Worm (Caenorhabditis elegans) whole organism, young adult: ENCODE data around the gene C16C10.13.

Source experiments
- F57A8.1 ChIP-seq: fragments of 200-800 bp; sonication (Bioruptor generic); optimal IDR thresholded peaks from 2 replicates; lab custom pipeline; 2018; ENCODE audit warnings: mild to moderate bottlenecking, missing genetic modification characterization, moderate library complexity, missing compliant biosample characterization
- ama-1 ChIP-seq, 3 experiments: fragments of 150-350 bp in 1 of 3; sonication (generic microtip) in 2 of 3; optimal IDR thresholded peaks; 2 replicates each; lab custom pipeline; 2014 to 2018; ENCODE audit warnings: missing biosample characterization in 2 of 3, missing genetic modification characterization in 2 of 3, missing genetic modification reagents in 2 of 3
- efl-1 ChIP-seq: fragments of 150-350 bp; optimal IDR thresholded peaks from 2 replicates; lab custom pipeline; 2014; ENCODE audit warnings: missing biosample characterization, missing genetic modification reagents, missing genetic modification characterization
- hlh-26 ChIP-seq: fragments of 200-800 bp; sonication (Bioruptor generic); conservative IDR thresholded peaks from 2 replicates; pipeline ENCODE4 v1.3.6; 2022; ENCODE audit warnings: missing genetic modification reagents, missing genetic modification characterization, missing compliant biosample characterization
- madf-10 ChIP-seq: sonication (generic microtip); optimal IDR thresholded peaks from 2 replicates; lab custom pipeline; 2016; ENCODE audit warnings: mild to moderate bottlenecking, missing genetic modification characterization, missing compliant biosample characterization
- nhr-90 ChIP-seq: sonication (generic microtip); optimal IDR thresholded peaks from 2 replicates; lab custom pipeline; 2016; ENCODE audit warnings: missing genotype, mild to moderate bottlenecking, missing genetic modification characterization, missing compliant biosample characterization
- sea-2 ChIP-seq: fragments of 200-800 bp; sonication (Bioruptor generic); IDR thresholded peaks from 2 replicates; pipeline ENCODE4 v1.3.6; 2022; ENCODE audit warnings: missing genetic modification characterization, missing compliant biosample characterization

DNA sequence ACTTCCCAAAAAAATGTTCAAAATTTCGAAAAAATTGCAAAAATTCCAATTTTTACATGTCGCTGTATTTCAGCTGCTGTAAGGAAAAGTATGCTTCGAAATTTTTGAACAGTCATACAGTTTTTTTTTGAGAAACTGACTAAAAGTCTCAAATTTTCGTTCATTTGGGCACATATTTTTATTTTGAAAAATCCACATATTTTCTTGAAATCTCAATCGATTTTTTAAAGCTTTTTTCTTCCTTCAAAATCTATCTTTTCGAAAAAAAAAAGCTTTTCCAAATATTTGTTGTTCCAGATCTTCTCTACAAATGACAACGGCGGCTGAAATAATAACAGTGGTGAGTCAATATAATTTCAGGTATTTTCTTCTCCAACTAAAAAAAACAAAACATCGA, 20.7 kb downstream of the C16C10.13 start, which contains the start of gene asd-1:
- TF ChIP-seq sea-2 (GFP tag; lab: Robert Waterston, UW), result no peak
- TF ChIP-seq ama-1 (optimal IDR thresholded peaks at IDR 0.05; lab: Kevin White, UChicago), result no peak
- no peak for TF ChIP-seq ama-1 (GFP tag; optimal IDR thresholded peaks at IDR 0.05; lab: Kevin White, UChicago)
- no peak for TF ChIP-seq madf-10 (tag; lab: Kevin White, UChicago)
- no peak for TF ChIP-seq efl-1
- TF ChIP-seq F57A8.1, result no peak
- no peak for TF ChIP-seq nhr-90 (tag; lab: Kevin White, UChicago)
- no peak for TF ChIP-seq hlh-26 (GFP tag; lab: Robert Waterston, UW)
